Worm (Caenorhabditis elegans) whole organism, L2 larva: ENCODE results near the gene str-56.

Experiments
- R02D3.7 ChIP-seq: fragments of 150-350 bp; optimal IDR thresholded peaks from 2 replicates; lab custom pipeline; 2014; ENCODE audit warnings: missing biosample characterization, missing genetic modification characterization
- alr-1 ChIP-seq: fragments of 150-350 bp; optimal IDR thresholded peaks from 2 replicates; lab custom pipeline; 2014; ENCODE audit warnings: missing biosample characterization, missing genetic modification characterization
- elt-3 ChIP-seq: sonication (generic microtip); optimal IDR thresholded peaks from 2 replicates; lab custom pipeline; 2017; ENCODE audit warnings: missing biosample characterization, missing genetic modification characterization
- mab-5 ChIP-seq: fragments of 150-350 bp; optimal IDR thresholded peaks from 2 replicates; lab custom pipeline; 2014; ENCODE audit warnings: missing biosample characterization, missing genetic modification characterization
- mbf-1 ChIP-seq: sonication (generic microtip); optimal IDR thresholded peaks from 2 replicates; lab custom pipeline; 2017; ENCODE audit warnings: missing biosample characterization, missing genetic modification characterization
- mdl-1 ChIP-seq, 2 experiments: fragments of 150-350 bp in 1 of 2; sonication (generic microtip) in 1 of 2; optimal IDR thresholded peaks; 2 replicates each; lab custom pipeline; 2017; ENCODE audit warnings: missing biosample characterization in 2 of 2, missing genetic modification characterization in 2 of 2
- nhr-10 ChIP-seq: sonication (generic microtip); optimal IDR thresholded peaks from 2 replicates; lab custom pipeline; 2017; ENCODE audit warnings: missing biosample characterization, missing genetic modification characterization
- nhr-12 ChIP-seq: fragments of 150-350 bp; optimal IDR thresholded peaks from 2 replicates; lab custom pipeline; 2014; ENCODE audit warnings: missing biosample characterization, missing genetic modification characterization
- nhr-21 ChIP-seq: fragments of 150-350 bp; optimal IDR thresholded peaks from 2 replicates; lab custom pipeline; 2014; ENCODE audit warnings: missing biosample characterization, missing genetic modification characterization
- nhr-23 ChIP-seq: fragments of 150-350 bp; optimal IDR thresholded peaks from 2 replicates; lab custom pipeline; 2014; ENCODE audit warnings: missing biosample characterization, missing genetic modification reagents, missing genetic modification characterization
- nhr-237 ChIP-seq: fragments of 150-350 bp; optimal IDR thresholded peaks from 2 replicates; lab custom pipeline; 2014; ENCODE audit warnings: missing biosample characterization, missing genetic modification characterization
- peb-1 ChIP-seq: fragments of 150-350 bp; optimal IDR thresholded peaks from 2 replicates; lab custom pipeline; 2014; ENCODE audit warnings: missing biosample characterization, missing genetic modification characterization
- skn-1 ChIP-seq: sonication (generic microtip); optimal IDR thresholded peaks from 2 replicates; lab custom pipeline; 2017; ENCODE audit warnings: missing biosample characterization, missing genetic modification characterization
- unc-55 ChIP-seq: fragments of 150-350 bp; sonication (generic microtip); optimal IDR thresholded peaks from 3 replicates; lab custom pipeline; 2014; ENCODE audit warnings: missing biosample characterization, missing genetic modification reagents, missing genetic modification characterization
- ztf-1 ChIP-seq: fragments of 200-800 bp; sonication (Bioruptor generic); conservative IDR thresholded peaks from 2 replicates; pipeline ENCODE4 v1.3.6; 2022; ENCODE audit warnings: missing genetic modification characterization, missing compliant biosample characterization
- ztf-11 ChIP-seq: sonication (generic microtip); optimal IDR thresholded peaks from 2 replicates; lab custom pipeline; 2017; ENCODE audit warnings: missing biosample characterization, missing genetic modification characterization

Gene str-56

DNA sequence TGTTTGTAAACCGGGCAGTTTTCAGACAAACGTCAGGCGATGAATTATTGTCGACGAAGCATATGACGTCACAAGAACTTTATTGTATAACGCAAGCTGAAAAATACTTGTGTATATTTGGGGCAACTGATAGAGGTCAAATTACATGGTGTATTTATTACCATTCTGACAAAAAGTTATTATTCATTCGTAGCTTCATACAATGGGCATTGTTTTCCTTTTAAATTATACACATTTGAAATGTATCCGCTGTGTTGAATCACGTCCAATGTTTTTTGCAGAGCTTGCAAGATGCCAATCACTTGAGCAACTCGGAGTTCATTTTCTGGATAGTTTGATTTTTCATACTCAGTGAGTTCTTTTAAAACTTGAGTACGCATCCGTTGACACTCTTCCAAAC lies 50.6 kb downstream of the str-56 start, which contains the start of gene F35E8.13:
Gene F35E8.13 (plus strand): TSS at position 301 of the 400 bp plus-strand sequence.
- TF ChIP-seq nhr-21 (tag; lab: Kevin White, UChicago) (no peak), R02D3.7 (tag; lab: Kevin White, UChicago) (no peak), nhr-23 (tag; lab: Kevin White, UChicago) (no peak), elt-3 (tag; lab: Kevin White, UChicago) (no peak), nhr-10 (no peak), ztf-11 (tag; lab: Kevin White, UChicago) (no peak), skn-1 (tag; lab: Kevin White, UChicago) (no peak), nhr-12 (tag; lab: Kevin White, UChicago) (no peak), peb-1 (no peak), mdl-1 (tag; optimal IDR thresholded peaks at IDR 0.05; lab: Kevin White, UChicago) (no peak), ztf-1 (GFP tag; lab: Robert Waterston, UW) (no peak), nhr-237 (tag; lab: Kevin White, UChicago) (no peak), unc-55 (GFP tag; lab: Kevin White, UChicago) (no peak), mbf-1 (tag; lab: Kevin White, UChicago) (no peak), mab-5 (tag; lab: Kevin White, UChicago) (no peak), alr-1 (no peak)
